Fruit fly (Drosophila melanogaster) whole organism, embryonic: Measurements from ENCODE around the gene eIF3h.

Source experiments
- CG10543 ChIP-seq: fragments of 200-800 bp; sonication (Bioruptor generic); optimal IDR thresholded peaks from 3 replicates; lab custom pipeline; 2017; ENCODE audit warnings: missing biosample characterization, mild to moderate bottlenecking, missing genetic modification characterization, moderate library complexity
- CG11398 ChIP-seq: fragments of 200-800 bp; sonication (Bioruptor generic); optimal IDR thresholded peaks from 2 replicates; lab custom pipeline; 2016; ENCODE audit warnings: missing biosample characterization, missing genetic modification characterization
- CG12071 ChIP-seq: fragments of 200-800 bp; sonication (Bioruptor generic); optimal IDR thresholded peaks from 3 replicates; lab custom pipeline; 2018; ENCODE audit warnings: missing biosample characterization, mild to moderate bottlenecking, missing genetic modification characterization
- CG1233 ChIP-seq: fragments of 200-800 bp; sonication (Bioruptor generic); optimal IDR thresholded peaks from 4 replicates; lab custom pipeline; 2018; ENCODE audit warnings: missing biosample characterization, mild to moderate bottlenecking, missing genetic modification characterization
- CG14014 ChIP-seq: fragments of 200-800 bp; sonication (Bioruptor generic); IDR thresholded peaks from 2 replicates; pipeline ENCODE4 v1.3.6; 2022; ENCODE audit warnings: missing biosample characterization, missing genetic modification characterization
- CG15479 ChIP-seq: fragments of 200-800 bp; sonication (Bioruptor generic); optimal IDR thresholded peaks from 3 replicates; lab custom pipeline; 2019; ENCODE audit warnings: missing biosample characterization, mild to moderate bottlenecking, missing genetic modification characterization, moderate library complexity
- CG15601 ChIP-seq: fragments of 200-800 bp; sonication (Bioruptor generic); optimal IDR thresholded peaks from 3 replicates; lab custom pipeline; 2019; ENCODE audit warnings: missing biosample characterization, mild to moderate bottlenecking, missing genetic modification characterization, moderate library complexity
- CG16863 ChIP-seq: fragments of 200-800 bp; sonication (Bioruptor generic); optimal IDR thresholded peaks from 3 replicates; lab custom pipeline; 2016; ENCODE audit warnings: missing biosample characterization, missing genetic modification characterization
- CG17361 ChIP-seq: fragments of 200-800 bp; sonication (Bioruptor generic); IDR thresholded peaks from 3 replicates; pipeline ENCODE4 v1.3.6; 2022; ENCODE audit warnings: missing biosample characterization, missing genetic modification characterization
- CG2712 ChIP-seq: fragments of 200-800 bp; optimal IDR thresholded peaks from 3 replicates; lab custom pipeline; 2019; ENCODE audit warnings: missing biosample characterization, mild to moderate bottlenecking, missing genetic modification characterization, moderate library complexity
- CG34422 ChIP-seq: fragments of 200-800 bp; sonication (Bioruptor generic); IDR thresholded peaks from 3 replicates; pipeline ENCODE4 v1.3.6; 2022; ENCODE audit warnings: missing biosample characterization, missing genetic modification characterization
- CG43689 ChIP-seq: fragments of 200-800 bp; sonication (Bioruptor generic); IDR thresholded peaks from 2 replicates; pipeline ENCODE4 v1.3.6; 2022; ENCODE audit warnings: missing biosample characterization, missing genetic modification characterization
- CG4617 ChIP-seq: fragments of 200-800 bp; sonication (Bioruptor generic); optimal IDR thresholded peaks from 3 replicates; lab custom pipeline; 2016; ENCODE audit warnings: missing biosample characterization, missing genetic modification characterization, borderline replicate concordance
- CG7839 ChIP-seq: fragments of 200-800 bp; sonication (Bioruptor generic); optimal IDR thresholded peaks from 3 replicates; lab custom pipeline; 2018; ENCODE audit warnings: missing biosample characterization, mild to moderate bottlenecking, missing genetic modification characterization, moderate library complexity
- CG8281 ChIP-seq: fragments of 200-800 bp; sonication (Bioruptor generic); optimal IDR thresholded peaks from 2 replicates; lab custom pipeline; 2018; ENCODE audit warnings: missing biosample characterization, mild to moderate bottlenecking, missing genetic modification characterization, moderate library complexity
- Camta ChIP-seq: fragments of 200-800 bp; sonication (Bioruptor generic); optimal IDR thresholded peaks from 2 replicates; lab custom pipeline; 2016; ENCODE audit warnings: missing biosample characterization, missing genetic modification characterization
- CrebB ChIP-seq: fragments of 200-800 bp; sonication (Bioruptor generic); optimal IDR thresholded peaks from 3 replicates; lab custom pipeline; 2018; ENCODE audit warnings: missing biosample characterization, mild to moderate bottlenecking, missing genetic modification characterization
- D ChIP-seq, 2 experiments: fragments of 200-800 bp in 1 of 2; fragments of >200 bp in 1 of 2; sonication (Bioruptor generic) in 1 of 2; optimal IDR thresholded peaks; 2 replicates in 1 of 2; 3 replicates in 1 of 2; lab custom pipeline; 2017; ENCODE audit warnings: mild to moderate bottlenecking in 1 of 2, missing biosample characterization in 1 of 2, missing genetic modification characterization in 1 of 2, missing genetic modification reagents in 1 of 2
- Dfd ChIP-seq, 2 experiments: fragments of >200 bp; optimal IDR thresholded peaks; 2 replicates each; lab custom pipeline; 2017; ENCODE audit warnings: missing biosample characterization in 2 of 2, missing genetic modification characterization in 2 of 2
- Drgx ChIP-seq: fragments of 200-800 bp; sonication (Bioruptor generic); IDR thresholded peaks from 2 replicates; pipeline ENCODE4 v1.3.6; 2022; ENCODE audit warnings: missing biosample characterization, missing genetic modification characterization
- Elba2 ChIP-seq: fragments of 200-800 bp; sonication (Bioruptor generic); optimal IDR thresholded peaks from 3 replicates; lab custom pipeline; 2016; ENCODE audit warnings: missing biosample characterization, missing genetic modification characterization
- Fer1 ChIP-seq: fragments of 200-800 bp; sonication (Bioruptor generic); optimal IDR thresholded peaks from 2 replicates; lab custom pipeline; 2017; ENCODE audit warnings: missing biosample characterization, mild to moderate bottlenecking, missing genetic modification characterization
- GATAe ChIP-seq: fragments of 200-800 bp; sonication (Bioruptor generic); conservative IDR thresholded peaks from 2 replicates; pipeline ENCODE4 v1.3.6; 2022; ENCODE audit warnings: missing biosample characterization, missing genetic modification characterization
- Hand ChIP-seq: fragments of 200-800 bp; sonication (Bioruptor generic); optimal IDR thresholded peaks from 2 replicates; lab custom pipeline; 2017; ENCODE audit warnings: mild to moderate bottlenecking, missing biosample characterization, missing genetic modification reagents, missing genetic modification characterization
- Hmr ChIP-seq: fragments of 200-800 bp; sonication (Bioruptor generic); optimal IDR thresholded peaks from 3 replicates; lab custom pipeline; 2017; ENCODE audit warnings: mild to moderate bottlenecking, missing biosample characterization, missing genetic modification reagents, missing genetic modification characterization
- Hmx ChIP-seq: fragments of 200-800 bp; sonication (Bioruptor generic); optimal IDR thresholded peaks from 2 replicates; lab custom pipeline; 2016; ENCODE audit warnings: missing biosample characterization, missing genetic modification characterization
- Lpt ChIP-seq: fragments of >200 bp; optimal IDR thresholded peaks from 2 replicates; lab custom pipeline; 2018; ENCODE audit warnings: missing biosample characterization, missing genetic modification characterization
- Med ChIP-seq: fragments of 200-800 bp; sonication (Bioruptor generic); peaks from one replicate; lab custom pipeline; 2016; ENCODE audit warnings: missing biosample characterization, missing genetic modification characterization, mild to moderate bottlenecking, inconsistent platforms, moderate library complexity
- Nf-YC ChIP-seq: fragments of 200-800 bp; optimal IDR thresholded peaks from 3 replicates; lab custom pipeline; 2019; ENCODE audit warnings: missing biosample characterization, mild to moderate bottlenecking, missing genetic modification characterization, moderate library complexity
- Sry-δ ChIP-seq: fragments of 200-800 bp; sonication (Bioruptor generic); optimal IDR thresholded peaks from 2 replicates; lab custom pipeline; 2016; ENCODE audit warnings: missing biosample characterization, missing genetic modification characterization
- YL-1 ChIP-seq: fragments of 200-800 bp; sonication (Bioruptor generic); optimal IDR thresholded peaks from 3 replicates; lab custom pipeline; 2017; ENCODE audit warnings: missing biosample characterization, mild to moderate bottlenecking, missing genetic modification characterization
- al ChIP-seq: fragments of 200-800 bp; sonication (Bioruptor generic); IDR thresholded peaks from 2 replicates; pipeline ENCODE4 v1.3.6; 2022; ENCODE audit warnings: missing biosample characterization, missing genetic modification characterization
- ara ChIP-seq: fragments of 200-800 bp; sonication (Bioruptor generic); IDR thresholded peaks from 2 replicates; pipeline ENCODE4 v1.3.6; 2022; ENCODE audit warnings: missing biosample characterization, missing genetic modification characterization
- bsh ChIP-seq, 2 experiments: fragments of 200-800 bp; sonication (Bioruptor generic); optimal IDR thresholded peaks; 2 replicates each; lab custom pipeline; 2017 to 2018; ENCODE audit warnings: mild to moderate bottlenecking in 2 of 2, missing biosample characterization in 2 of 2, missing genetic modification characterization in 2 of 2, moderate library complexity in 1 of 2
- crol ChIP-seq: fragments of 200-800 bp; sonication (Bioruptor generic); IDR thresholded peaks from 2 replicates; pipeline ENCODE4 v1.3.6; 2022; ENCODE audit warnings: missing biosample characterization, missing genetic modification characterization
- dmrt11E ChIP-seq: fragments of 200-800 bp; sonication (Bioruptor generic); optimal IDR thresholded peaks from 3 replicates; lab custom pipeline; 2018; ENCODE audit warnings: missing biosample characterization, mild to moderate bottlenecking, missing genetic modification characterization, moderate library complexity
- exex ChIP-seq: fragments of 200-800 bp; sonication (Bioruptor generic); optimal IDR thresholded peaks from 4 replicates; lab custom pipeline; 2018; ENCODE audit warnings: missing biosample characterization, mild to moderate bottlenecking, missing genetic modification characterization, moderate library complexity
- hth ChIP-seq: fragments of >200 bp; optimal IDR thresholded peaks from 2 replicates; lab custom pipeline; 2017; ENCODE audit warnings: inconsistent platforms
- insv ChIP-seq, 2 experiments: fragments of 200-800 bp; sonication (Bioruptor generic); optimal IDR thresholded peaks; 3 replicates each; lab custom pipeline; 2016 to 2018; ENCODE audit warnings: missing biosample characterization in 2 of 2, missing genetic modification characterization in 2 of 2
- lab ChIP-seq: fragments of 200-800 bp; sonication (Bioruptor generic); optimal IDR thresholded peaks from 3 replicates; lab custom pipeline; 2017; ENCODE audit warnings: missing biosample characterization, missing genetic modification characterization, mild to moderate bottlenecking, moderate library complexity, missing genetic modification reagents
- mld ChIP-seq: fragments of 200-800 bp; sonication (Bioruptor generic); IDR thresholded peaks from 3 replicates; pipeline ENCODE4 v1.3.6; 2022; ENCODE audit warnings: missing biosample characterization, missing genetic modification characterization; ENCODE audit not compliant: partially characterized antibody
- pzg ChIP-seq: fragments of 200-800 bp; sonication (Bioruptor generic); optimal IDR thresholded peaks from 3 replicates; lab custom pipeline; 2018; ENCODE audit warnings: missing biosample characterization, mild to moderate bottlenecking, missing genetic modification characterization, moderate library complexity
- salm ChIP-seq: fragments of 200-800 bp; sonication (Bioruptor generic); optimal IDR thresholded peaks from 2 replicates; lab custom pipeline; 2018; ENCODE audit warnings: missing biosample characterization, mild to moderate bottlenecking, missing genetic modification characterization
- sim ChIP-seq: fragments of 200-800 bp; sonication (Bioruptor generic); IDR thresholded peaks from 2 replicates; pipeline ENCODE4 v1.3.6; 2022; ENCODE audit warnings: missing biosample characterization, missing genetic modification characterization
- sqz ChIP-seq: fragments of 200-800 bp; sonication (Bioruptor generic); optimal IDR thresholded peaks from 3 replicates; lab custom pipeline; 2018; ENCODE audit warnings: missing biosample characterization, mild to moderate bottlenecking, missing genetic modification characterization
- tx ChIP-seq: fragments of 200-800 bp; sonication (Bioruptor generic); optimal IDR thresholded peaks from 2 replicates; lab custom pipeline; 2016; ENCODE audit warnings: missing biosample characterization, missing genetic modification characterization
- vvl ChIP-seq: fragments of 200-800 bp; sonication (Bioruptor generic); IDR thresholded peaks from 2 replicates; pipeline ENCODE4 v1.3.6; 2022; ENCODE audit warnings: missing biosample characterization, missing genetic modification characterization
- wdn ChIP-seq: fragments of 200-800 bp; sonication (Bioruptor generic); IDR thresholded peaks from 2 replicates; pipeline ENCODE4 v1.3.6; 2022; ENCODE audit warnings: missing biosample characterization, missing genetic modification characterization
- wek ChIP-seq: fragments of 200-800 bp; sonication (Bioruptor generic); optimal IDR thresholded peaks from 3 replicates; lab custom pipeline; 2018; ENCODE audit warnings: missing biosample characterization, mild to moderate bottlenecking, missing genetic modification characterization, moderate library complexity

Gene eIF3h

dm6 chr2L:5092992-5093695 lies 40.2 kb upstream of the eIF3h start, which contains the start of gene Pgant5 (continued):
- TF ChIP-seq Med (GFP tag; lab: Kevin White, UChicago) (peak; percentile 83), Nf-YC (peak; percentile 73), CG4617 (GFP tag; lab: Kevin White, UChicago) (peak; percentile 24), CG15479 (GFP tag; lab: Kevin White, UChicago) (peak; percentile 79), CG14014 (GFP tag; lab: Robert Waterston, UW) (0 out of 2 replicates have a peak, but pooled peaks have one; percentile 30), ara (GFP tag; lab: Robert Waterston, UW) (peak; percentile 6; the same call in 1 of the 2 replicates), CG15601 (tag; lab: Kevin White, UChicago) (no peak), Camta (no peak), Sry-δ (GFP tag; lab: Kevin White, UChicago) (peak; percentile 28), CG16863 (GFP tag; lab: Kevin White, UChicago) (no peak), wdn (GFP tag; lab: Robert Waterston, UW) (no peak), exex (tag; lab: Kevin White, UChicago) (peak; percentile 15), CG43689 (GFP tag; lab: Robert Waterston, UW) (no peak), sqz (GFP tag; lab: Kevin White, UChicago) (no peak), wek (GFP tag; lab: Kevin White, UChicago) (peak; percentile 25), CG12071 (no peak), YL-1 (peak; percentile 48), tx (GFP tag; lab: Kevin White, UChicago) (peak; percentile 3), sim (GFP tag; lab: Robert Waterston, UW) (no peak), mld (GFP tag; lab: Robert Waterston, UW) (no peak), Hmr (peak; percentile 40), CG8281 (tag; lab: Kevin White, UChicago) (no peak), CG2712 (tag; lab: Kevin White, UChicago) (peak; percentile 16), Elba2 (GFP tag; lab: Kevin White, UChicago) (peak; percentile 64), Hand (GFP tag; lab: Kevin White, UChicago) (peak; percentile 42), insv (GFP tag; optimal IDR thresholded peaks at IDR 0.05; lab: Kevin White, UChicago) (peak in 1 of 2 experiments; percentile 90), vvl (GFP tag; lab: Robert Waterston, UW) (peak; percentile 73; the same call in 1 of the 2 replicates), CG34422 (GFP tag; lab: Robert Waterston, UW) (0 out of 3 replicates have a peak, but pooled peaks have one; percentile 40), Fer1 (GFP tag; lab: Kevin White, UChicago) (peak; percentile 67), al (no peak), CG11398 (peak; percentile 22), Dfd (GFP tag; optimal IDR thresholded peaks at IDR 0.05; lab: Kevin White, UChicago) (peak in 1 of 2 experiments; percentile 47), CG17361 (GFP tag; lab: Robert Waterston, UW) (peak; percentile 43; the same call in 1 of the 3 replicates), bsh (GFP tag; optimal IDR thresholded peaks at IDR 0.05; lab: Kevin White, UChicago) (peak; percentile 0 to 31), D (optimal IDR thresholded peaks at IDR 0.05; lab: Kevin White, UChicago) (peak; percentile 80), D (GFP tag; optimal IDR thresholded peaks at IDR 0.05; lab: Kevin White, UChicago) (no peak), Hmx (GFP tag; lab: Kevin White, UChicago) (no peak), Drgx (GFP tag; lab: Robert Waterston, UW) (peak; percentile 28; the same call in 1 of the 2 replicates), Lpt (no peak), hth (lab: Kevin White, UChicago) (no peak), CrebB (tag; lab: Kevin White, UChicago) (peak; percentile 19), GATAe (GFP tag; lab: Robert Waterston, UW) (no peak), pzg (peak; percentile 36), lab (GFP tag; lab: Kevin White, UChicago) (peak; percentile 41), dmrt11E (no peak), salm (tag; lab: Kevin White, UChicago) (no peak), CG7839 (tag; lab: Kevin White, UChicago) (no peak), CG1233 (GFP tag; lab: Kevin White, UChicago) (peak; percentile 18), CG10543 (peak; percentile 26), crol (peak; percentile 56)
